Fruit fly (Drosophila melanogaster) whole organism, wandering third instar larva: ENCODE measurements around the gene CG34160.

Source experiments
- Abd-B ChIP-seq: fragments of >200 bp; optimal IDR thresholded peaks from 2 replicates; lab custom pipeline; 2017; ENCODE audit warnings: missing biosample characterization, missing genetic modification characterization
- CG32264 ChIP-seq: fragments of 200-800 bp; sonication (Bioruptor generic); optimal IDR thresholded peaks from 2 replicates; lab custom pipeline; 2016; ENCODE audit warnings: missing biosample characterization, missing genetic modification characterization
- CG9705 ChIP-seq: fragments of 200-800 bp; sonication (Bioruptor generic); optimal IDR thresholded peaks from 2 replicates; lab custom pipeline; 2018; ENCODE audit warnings: missing biosample characterization, mild to moderate bottlenecking, missing genetic modification characterization
- CrebA ChIP-seq: fragments of 200-800 bp; sonication (Bioruptor generic); optimal IDR thresholded peaks from 2 replicates; lab custom pipeline; 2016; ENCODE audit warnings: missing biosample characterization, mild to moderate bottlenecking, missing genetic modification characterization, borderline replicate concordance
- Dfd ChIP-seq: fragments of >200 bp; optimal IDR thresholded peaks from 2 replicates; lab custom pipeline; 2017; ENCODE audit warnings: missing biosample characterization, missing genetic modification characterization
- Dif ChIP-seq: fragments of 200-275, 200-300 bp; sonication (Bioruptor generic); optimal IDR thresholded peaks from 2 replicates; lab custom pipeline; 2018; ENCODE audit warnings: missing biosample characterization, missing genetic modification characterization; ENCODE audit not compliant: partially characterized antibody
- GATAd ChIP-seq: sonication (Bioruptor generic); optimal IDR thresholded peaks from 2 replicates; lab custom pipeline; 2016; ENCODE audit warnings: missing biosample characterization, missing genetic modification characterization
- HLH106 ChIP-seq: fragments of 200-800 bp; optimal IDR thresholded peaks from 3 replicates; lab custom pipeline; 2019; ENCODE audit warnings: missing biosample characterization, mild to moderate bottlenecking, missing genetic modification characterization, moderate library complexity
- Hnf4 ChIP-seq: fragments of 200-800 bp; sonication (Bioruptor generic); optimal IDR thresholded peaks from 2 replicates; lab custom pipeline; 2016; ENCODE audit warnings: missing biosample characterization, mild to moderate bottlenecking, missing genetic modification characterization
- Hr78 ChIP-seq: fragments of >200 bp; optimal IDR thresholded peaks from 2 replicates; lab custom pipeline; 2017; ENCODE audit warnings: missing biosample characterization, missing genetic modification characterization
- Hr83 ChIP-seq: fragments of 200-300 bp; sonication (Bioruptor generic); optimal IDR thresholded peaks from 2 replicates; lab custom pipeline; 2016; ENCODE audit warnings: missing biosample characterization, mild to moderate bottlenecking, missing genetic modification characterization, moderate library complexity; ENCODE audit not compliant: poor library complexity, severe bottlenecking
- Jra ChIP-seq: sonication (Bioruptor generic); optimal IDR thresholded peaks from 2 replicates; lab custom pipeline; 2016; ENCODE audit warnings: missing biosample characterization, missing genetic modification characterization
- N ChIP-seq: fragments of >200 bp; optimal IDR thresholded peaks from 2 replicates; lab custom pipeline; 2018; ENCODE audit warnings: missing biosample characterization, missing external identifiers, missing genetic modification characterization
- OdsH ChIP-seq: fragments of 200-800 bp; sonication (Bioruptor generic); optimal IDR thresholded peaks from 2 replicates; lab custom pipeline; 2016; ENCODE audit warnings: missing biosample characterization, mild to moderate bottlenecking, missing genetic modification characterization
- Sp1 ChIP-seq: fragments of 200-800 bp; sonication (Bioruptor generic); optimal IDR thresholded peaks from 3 replicates; lab custom pipeline; 2019; ENCODE audit warnings: missing biosample characterization, mild to moderate bottlenecking, missing genetic modification characterization, moderate library complexity
- Vsx2 ChIP-seq: fragments of 200-300, 225-300 bp; sonication (Bioruptor generic); optimal IDR thresholded peaks from 2 replicates; lab custom pipeline; 2018; ENCODE audit warnings: missing biosample characterization, missing genetic modification characterization; ENCODE audit not compliant: partially characterized antibody
- brk ChIP-seq: fragments of 200-800 bp; sonication (Bioruptor generic); optimal IDR thresholded peaks from 2 replicates; lab custom pipeline; 2016; ENCODE audit warnings: missing biosample characterization, mild to moderate bottlenecking, missing genetic modification characterization
- dmrt93B ChIP-seq: fragments of 200-800 bp; sonication (Bioruptor generic); optimal IDR thresholded peaks from 2 replicates; lab custom pipeline; 2018; ENCODE audit warnings: missing biosample characterization, mild to moderate bottlenecking, missing genetic modification characterization
- ey ChIP-seq: fragments of 200-800 bp; sonication (Bioruptor generic); optimal IDR thresholded peaks from 2 replicates; lab custom pipeline; 2016; ENCODE audit warnings: missing biosample characterization, missing genetic modification characterization
- foxo ChIP-seq, 2 experiments: fragments of 200-800 bp; sonication (Bioruptor generic); optimal IDR thresholded peaks; 2 replicates in 1 of 2; 3 replicates in 1 of 2; lab custom pipeline; 2016 to 2017; ENCODE audit warnings: missing biosample characterization in 2 of 2, missing genetic modification characterization in 2 of 2
- fru ChIP-seq: fragments of 200-800 bp; sonication (Bioruptor generic); optimal IDR thresholded peaks from 3 replicates; lab custom pipeline; 2016; ENCODE audit warnings: missing biosample characterization, mild to moderate bottlenecking, missing genetic modification characterization
- h ChIP-seq: fragments of 200-800 bp; sonication (Bioruptor generic); optimal IDR thresholded peaks from 3 replicates; lab custom pipeline; 2016; ENCODE audit warnings: missing biosample characterization, mild to moderate bottlenecking, missing genetic modification characterization
- jim ChIP-seq: fragments of 175-275, 200-325 bp; sonication (Bioruptor generic); optimal IDR thresholded peaks from 2 replicates; lab custom pipeline; 2016; ENCODE audit warnings: missing biosample characterization, mild to moderate bottlenecking, missing genetic modification characterization
- lola ChIP-seq: fragments of >200 bp; optimal IDR thresholded peaks from 2 replicates; lab custom pipeline; 2017; ENCODE audit warnings: missing biosample characterization, missing genetic modification characterization
- pan ChIP-seq: fragments of >200 bp; optimal IDR thresholded peaks from 2 replicates; lab custom pipeline; 2017
- psq ChIP-seq: fragments of 200-800 bp; sonication (Bioruptor generic); optimal IDR thresholded peaks from 3 replicates; lab custom pipeline; 2017; ENCODE audit warnings: missing biosample characterization, mild to moderate bottlenecking, missing genetic modification characterization, moderate library complexity
- rgr ChIP-seq: fragments of 200-800 bp; sonication (Bioruptor generic); optimal IDR thresholded peaks from 3 replicates; lab custom pipeline; 2016; ENCODE audit warnings: missing biosample characterization, mild to moderate bottlenecking, missing genetic modification characterization
- sage ChIP-seq: fragments of 200-800 bp; sonication (Bioruptor generic); optimal IDR thresholded peaks from 2 replicates; lab custom pipeline; 2016; ENCODE audit warnings: missing biosample characterization, mild to moderate bottlenecking, missing genetic modification characterization
- sv ChIP-seq: fragments of 200-800 bp; sonication (Bioruptor generic); optimal IDR thresholded peaks from 3 replicates; lab custom pipeline; 2016; ENCODE audit warnings: missing biosample characterization, missing genetic modification characterization
- tai ChIP-seq: sonication (Bioruptor generic); optimal IDR thresholded peaks from 2 replicates; lab custom pipeline; 2016; ENCODE audit warnings: missing biosample characterization, missing genetic modification characterization
- usp ChIP-seq: fragments of >200 bp; optimal IDR thresholded peaks from 2 replicates; lab custom pipeline; 2017; ENCODE audit warnings: missing biosample characterization, missing genetic modification characterization
- woc ChIP-seq: sonication (Bioruptor generic); optimal IDR thresholded peaks from 2 replicates; lab custom pipeline; 2016; ENCODE audit warnings: missing biosample characterization, mild to moderate bottlenecking, missing genetic modification characterization

CG34160 gene

DNA sequence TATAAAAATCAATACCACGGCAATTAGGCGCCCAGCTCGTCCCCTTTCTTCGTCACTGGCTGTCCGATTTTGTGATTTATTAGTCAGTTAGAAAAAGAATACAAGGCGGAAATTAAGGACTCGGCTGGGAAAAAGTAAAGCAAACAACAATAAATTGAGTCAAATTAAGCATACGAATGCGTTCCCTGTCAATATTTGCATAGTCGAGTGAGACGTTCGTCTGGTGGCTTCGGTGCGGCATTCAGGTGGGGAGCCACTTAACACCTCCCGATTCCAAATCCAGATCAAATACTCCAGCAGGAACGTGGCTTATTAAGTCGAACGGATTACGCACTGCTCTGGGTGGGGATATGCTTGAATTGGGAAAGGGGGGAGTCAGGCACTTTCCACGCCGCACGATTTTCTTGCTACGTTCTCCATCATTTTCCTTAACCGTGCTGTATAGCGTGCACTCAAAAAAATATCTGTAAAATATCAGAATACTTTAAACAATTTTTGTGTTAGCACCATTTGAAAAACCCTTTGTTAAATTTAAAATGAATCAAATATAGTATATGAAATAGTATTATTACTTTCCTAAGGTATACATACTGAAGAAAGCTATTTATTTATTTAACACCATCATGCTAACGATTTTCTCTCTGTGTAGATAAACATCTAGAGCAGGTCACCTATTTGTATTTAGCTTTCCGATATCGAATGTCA is 36.4 kb upstream of the CG34160 start:
- TF ChIP-seq Dif (GFP tag; lab: Kevin White, UChicago) = no peak
- no peak for TF ChIP-seq dmrt93B (GFP tag; lab: Kevin White, UChicago)
- no peak for TF ChIP-seq Sp1 (GFP tag; lab: Kevin White, UChicago)
- TF ChIP-seq sv (GFP tag; lab: Kevin White, UChicago) = no peak
- no peak for TF ChIP-seq HLH106 (tag; lab: Kevin White, UChicago)
- no peak for TF ChIP-seq Jra (GFP tag; lab: Kevin White, UChicago)
- no peak for TF ChIP-seq sage (GFP tag; lab: Kevin White, UChicago)
- no peak for TF ChIP-seq foxo (GFP tag; optimal IDR thresholded peaks at IDR 0.05; lab: Kevin White, UChicago)
- no peak for TF ChIP-seq usp
- TF ChIP-seq woc (GFP tag; lab: Kevin White, UChicago) = no peak
- TF ChIP-seq Abd-B (GFP tag; lab: Kevin White, UChicago) = no peak
- no peak for TF ChIP-seq CG9705 (GFP tag; lab: Kevin White, UChicago)
- no peak for TF ChIP-seq fru (GFP tag; lab: Kevin White, UChicago)

DNA sequence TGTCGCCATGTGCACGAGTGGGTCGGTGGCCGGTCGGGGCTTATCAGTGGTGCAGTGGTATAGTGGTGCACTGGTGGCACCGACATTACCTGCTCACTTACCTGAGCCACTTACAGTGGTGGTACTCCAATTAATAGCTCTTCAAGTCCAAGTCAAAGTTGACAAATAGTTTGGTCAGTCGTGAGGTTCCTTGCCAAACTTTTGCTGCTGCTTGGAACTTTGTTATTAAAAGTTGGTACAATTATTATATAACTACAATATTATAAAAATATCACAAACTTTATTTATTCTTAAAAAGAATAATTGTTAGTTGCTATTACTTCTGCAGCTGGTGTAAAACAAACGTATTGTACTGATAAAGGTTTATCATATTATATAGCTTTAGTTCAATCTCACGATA is 35.6 kb upstream of the CG34160 start:
- TF ChIP-seq Abd-B (GFP tag; lab: Kevin White, UChicago) (no peak), foxo (GFP tag; optimal IDR thresholded peaks at IDR 0.05; lab: Kevin White, UChicago) (no peak), GATAd (GFP tag; lab: Kevin White, UChicago) (no peak), Dfd (GFP tag; lab: Kevin White, UChicago) (no peak), tai (GFP tag; lab: Kevin White, UChicago) (no peak), lola (GFP tag; lab: Kevin White, UChicago) (no peak), jim (GFP tag; lab: Kevin White, UChicago) (no peak)

DNA sequence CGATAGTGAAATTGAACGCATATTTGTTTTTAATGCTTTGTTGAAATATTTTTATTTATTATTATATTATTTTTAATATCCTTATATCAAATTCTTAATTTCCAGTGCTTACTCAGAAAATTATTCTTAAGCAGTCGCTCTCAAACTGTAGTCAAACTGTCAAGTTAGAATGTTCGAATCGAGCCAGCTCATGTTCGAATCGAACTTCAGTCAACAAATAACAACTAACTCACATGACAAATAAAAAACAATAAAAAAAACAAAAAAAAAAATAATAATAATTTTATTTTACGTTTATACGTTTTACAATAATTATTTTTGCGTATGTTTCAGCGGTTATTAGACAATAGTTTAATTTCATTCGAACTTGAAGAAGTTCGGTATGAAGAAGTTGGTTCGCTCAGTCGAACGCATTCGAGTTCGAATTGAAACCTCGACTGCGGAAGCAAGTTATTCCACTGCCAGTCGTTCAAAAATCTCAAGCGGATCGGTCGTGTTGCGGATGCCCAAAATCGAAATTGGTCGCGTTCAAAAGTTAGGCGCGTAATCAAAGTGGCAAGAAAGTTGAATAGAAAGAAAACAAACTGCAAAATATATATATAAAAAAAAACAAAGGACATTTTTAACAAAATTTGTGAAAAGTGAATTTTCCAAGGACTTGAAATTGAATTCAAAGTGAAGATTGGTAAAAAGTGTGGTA is 35.0 kb upstream of the CG34160 start, which contains the start of gene Trim9:
Gene Trim9 (plus strand): TSS at position 463 of the 700 bp plus-strand sequence.
- no peak for TF ChIP-seq Hnf4 (GFP tag; lab: Kevin White, UChicago)
- no peak for TF ChIP-seq Hr78 (GFP tag; lab: Kevin White, UChicago)
- TF ChIP-seq N (GFP tag; lab: Kevin White, UChicago) = no peak
- TF ChIP-seq CG9705 (GFP tag; lab: Kevin White, UChicago) = no peak
- no peak for TF ChIP-seq lola (GFP tag; lab: Kevin White, UChicago)
- no peak for TF ChIP-seq Dfd (GFP tag; lab: Kevin White, UChicago)
- no peak for TF ChIP-seq tai (GFP tag; lab: Kevin White, UChicago)
- no peak for TF ChIP-seq Vsx2 (GFP tag; lab: Kevin White, UChicago)
- no peak for TF ChIP-seq woc (GFP tag; lab: Kevin White, UChicago)
- TF ChIP-seq foxo (GFP tag; optimal IDR thresholded peaks at IDR 0.05; lab: Kevin White, UChicago) = no peak
- no peak for TF ChIP-seq GATAd (GFP tag; lab: Kevin White, UChicago)
- TF ChIP-seq sage (GFP tag; lab: Kevin White, UChicago) = no peak
- no peak for TF ChIP-seq HLH106 (tag; lab: Kevin White, UChicago)

DNA sequence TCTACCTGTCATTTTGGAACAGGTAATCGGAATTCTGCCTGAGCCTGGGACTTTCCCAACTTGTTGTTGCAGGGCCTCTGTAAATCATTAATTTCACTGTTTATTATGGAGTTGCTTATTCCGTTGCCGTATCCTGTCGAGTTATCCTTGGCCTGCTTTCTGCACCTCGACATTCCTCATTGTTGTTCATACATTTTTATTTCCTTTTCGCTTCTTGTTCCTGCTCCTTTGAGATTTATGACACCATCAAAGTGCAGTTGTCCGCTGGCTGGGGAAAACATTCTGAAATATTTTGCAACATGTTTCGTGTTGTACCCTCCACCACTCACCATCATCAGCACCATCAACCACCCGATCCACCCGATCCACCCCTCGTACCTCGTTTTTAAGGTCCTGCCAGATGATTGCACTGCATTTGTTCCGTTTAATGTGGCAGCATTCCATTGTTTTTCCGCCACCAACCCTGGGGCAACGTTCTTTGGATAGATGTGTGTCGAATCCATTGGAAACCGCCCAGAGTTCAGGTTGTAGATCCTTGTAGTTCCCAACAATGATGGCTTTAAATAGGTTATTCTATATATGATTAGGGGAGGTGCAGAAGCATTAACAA is 30.6 kb upstream of the CG34160 start:
- TF ChIP-seq sage (GFP tag; lab: Kevin White, UChicago) (no peak), CG32264 (no peak), CrebA (GFP tag; lab: Kevin White, UChicago) (no peak), psq (no peak), Dif (GFP tag; lab: Kevin White, UChicago) (no peak), rgr (GFP tag; lab: Kevin White, UChicago) (no peak), h (no peak), OdsH (GFP tag; lab: Kevin White, UChicago) (no peak), CG9705 (GFP tag; lab: Kevin White, UChicago) (no peak), Hr83 (no peak), usp (no peak), jim (GFP tag; lab: Kevin White, UChicago) (no peak), pan (lab: Kevin White, UChicago) (no peak), Hnf4 (GFP tag; lab: Kevin White, UChicago) (no peak), ey (GFP tag; lab: Kevin White, UChicago) (no peak), brk (GFP tag; lab: Kevin White, UChicago) (no peak)
